Fruit fly (Drosophila melanogaster) whole organism: ENCODE results near the gene kz.

Source experiments
- EcR ChIP-seq, 2 experiments: fragments of >200 bp; optimal IDR thresholded peaks; 2 replicates each; lab custom pipeline; 2017; ENCODE audit warnings: missing biosample characterization in 2 of 2, missing genetic modification characterization in 2 of 2, missing genetic modification reagents in 2 of 2
- pan ChIP-seq: fragments of >200 bp; optimal IDR thresholded peaks from 2 replicates; lab custom pipeline; 2017
- psq ChIP-seq: fragments of >200 bp; optimal IDR thresholded peaks from 2 replicates; lab custom pipeline; 2017
- usp ChIP-seq: fragments of >200 bp; optimal IDR thresholded peaks from 2 replicates; lab custom pipeline; 2017; ENCODE audit warnings: missing biosample characterization, missing genetic modification characterization, mixed read lengths

- TF ChIP-seq EcR (GFP tag; optimal IDR thresholded peaks at IDR 0.05; lab: Kevin White, UChicago) (no peak), pan (lab: Kevin White, UChicago) (no peak), usp (GFP tag; lab: Kevin White, UChicago) (no peak), psq (lab: Kevin White, UChicago) (no peak)
Measured at dm6 chrX:2222181-2222790, 19.5 kb downstream of the kz start, which contains the start of gene Vinc.
